Fruit fly (Drosophila melanogaster): ENCODE data around the gene CG17896.

dm6 chrX:498434-498833 lies 5.1 kb upstream of the CG17896 start:
- TF ChIP-seq Sox102F (GFP tag; optimal IDR thresholded peaks at IDR 0.05) (no peak), fkh (GFP tag; optimal IDR thresholded peaks at IDR 0.05) (no peak), Eip75B (GFP tag; optimal IDR thresholded peaks at IDR 0.05) (no peak), svp (GFP tag) (no peak), OdsH (GFP tag; optimal IDR thresholded peaks at IDR 0.05) (no peak), CG8119 (GFP tag; IDR thresholded peaks at IDR 0.05) (no peak), CG6808 (GFP tag; optimal IDR thresholded peaks at IDR 0.05) (no peak), eg (GFP tag; IDR thresholded peaks at IDR 0.05) (no peak), Hr4 (GFP tag; optimal IDR thresholded peaks at IDR 0.05) (no peak)
